Worm (Caenorhabditis elegans): ENCODE results near the gene F26F4.6.

Gene F26F4.6

ce11 chrIII:4863127-4863526 lies 30.3 kb downstream of the F26F4.6 start, which contains the start of gene coq-8 (continued):
- no peak for TF ChIP-seq B0019.2 (GFP tag; conservative IDR thresholded peaks at IDR 0.05)
- TF ChIP-seq Y56A3A.18 (GFP tag; IDR thresholded peaks at IDR 0.05) = no peak
- no peak for TF ChIP-seq ztf-3 (GFP tag; optimal IDR thresholded peaks at IDR 0.05)
- TF ChIP-seq F57A8.1 (GFP tag; optimal IDR thresholded peaks at IDR 0.05) = no peak

DNA sequence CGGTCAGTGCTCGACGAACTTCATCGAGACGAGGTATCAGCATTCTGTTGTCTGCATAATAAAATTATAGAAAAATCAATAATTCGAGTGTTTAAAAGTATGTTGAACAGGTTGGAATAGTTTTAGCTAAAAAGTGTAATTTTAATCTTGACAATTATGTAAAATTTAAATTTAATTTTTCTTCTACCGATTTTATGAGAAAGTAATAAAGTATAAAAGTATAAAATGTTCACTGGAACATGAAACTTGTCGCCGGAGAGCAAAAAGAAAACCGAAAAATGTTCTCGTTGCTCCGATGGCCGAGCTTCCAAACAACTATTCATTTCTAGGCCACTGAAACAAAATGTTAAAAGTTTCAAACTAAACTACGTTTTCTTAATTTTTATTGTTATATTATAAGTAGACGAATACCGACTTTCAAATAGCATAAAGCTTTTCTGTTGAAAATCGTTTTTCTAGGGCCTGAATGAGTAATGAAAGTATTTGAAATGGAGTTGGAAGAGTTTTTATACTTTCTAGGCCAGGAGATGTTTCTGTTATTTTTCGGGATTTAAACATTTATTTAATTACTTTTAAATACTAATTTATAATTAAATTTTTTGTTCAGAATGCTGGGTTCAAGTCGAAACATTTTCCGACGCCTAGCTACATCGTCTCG lies 31.6 kb downstream of the F26F4.6 start, which contains the start of the genes C35D10.10 and C35D10.5:
C35D10.10 (minus strand) TSS at position 51 of the 658 bp plus-strand sequence.
C35D10.5 (plus strand) TSS at position 608 of the 658 bp plus-strand sequence.
- TF ChIP-seq rec-8 (tag; optimal IDR thresholded peaks at IDR 0.05) (peak in 1 of 2 experiments; percentile 20), unc-130 (GFP tag; optimal IDR thresholded peaks at IDR 0.05) (peak; percentile 10), madf-8 (GFP tag; conservative IDR thresholded peaks at IDR 0.05) (no peak)

- TF ChIP-seq ceh-100 (GFP tag; IDR thresholded peaks at IDR 0.05) (no peak), ama-1 (optimal IDR thresholded peaks at IDR 0.05) (no peak), ama-1 (GFP tag; optimal IDR thresholded peaks at IDR 0.05) (no peak), ztf-28 (GFP tag; IDR thresholded peaks at IDR 0.05) (no peak), let-607 (tag; optimal IDR thresholded peaks at IDR 0.05) (no peak), rpc-1 (optimal IDR thresholded peaks at IDR 0.05) (no peak), rpc-1 (tag; optimal IDR thresholded peaks at IDR 0.05) (no peak), ceh-27 (GFP tag; optimal IDR thresholded peaks at IDR 0.05) (no peak), ets-4 (GFP tag; optimal IDR thresholded peaks at IDR 0.05) (no peak), aptf-2 (GFP tag; conservative IDR thresholded peaks at IDR 0.05) (no peak), C17E4.6 (GFP tag; IDR thresholded peaks at IDR 0.05) (no peak), egl-44 (GFP tag; IDR thresholded peaks at IDR 0.05) (no peak), ceh-79 (tag; optimal IDR thresholded peaks at IDR 0.05) (no peak), lin-26 (GFP tag; IDR thresholded peaks at IDR 0.05) (no peak), lin-35 (GFP tag; optimal IDR thresholded peaks at IDR 0.05) (no peak), B0019.2 (GFP tag; conservative IDR thresholded peaks at IDR 0.05) (no peak), tbx-9 (tag; optimal IDR thresholded peaks at IDR 0.05; ENCODE audit: borderline replicate concordance) (no peak), cebp-1 (GFP tag; IDR thresholded peaks at IDR 0.05) (no peak), cebp-1 (tag; optimal IDR thresholded peaks at IDR 0.05) (no peak), cebp-2 (GFP tag; IDR thresholded peaks at IDR 0.05) (no peak), rec-8 (tag; optimal IDR thresholded peaks at IDR 0.05) (no peak)
Observed at ce11 chrIII:4859039-4859438, 34.4 kb downstream of the F26F4.6 start, which contains the start of gene C35D10.6. C35D10.6 (plus strand) TSS chrIII:4859339.

DNA sequence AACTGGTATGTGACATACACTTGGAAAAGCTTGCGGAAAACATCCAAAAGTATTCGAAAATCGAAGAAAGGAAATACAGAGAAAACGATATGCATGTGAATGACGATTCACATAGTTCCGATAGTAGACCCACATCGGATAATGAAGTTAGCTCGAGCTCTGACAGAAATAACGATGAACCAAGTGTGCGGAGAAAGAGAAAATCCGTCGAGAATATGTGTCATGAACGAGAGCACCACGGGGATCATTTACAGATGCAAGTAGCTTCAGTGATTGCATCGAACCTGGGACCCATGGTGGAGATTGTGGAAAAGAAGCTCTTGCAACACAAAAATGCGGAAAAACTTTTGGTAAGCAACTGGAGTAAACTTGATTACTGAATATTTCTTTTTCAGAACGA lies 36.4 kb downstream of the F26F4.6 start:
- TF ChIP-seq mel-28 (tag; optimal IDR thresholded peaks at IDR 0.05; ENCODE audit: borderline replicate concordance) = no peak

DNA sequence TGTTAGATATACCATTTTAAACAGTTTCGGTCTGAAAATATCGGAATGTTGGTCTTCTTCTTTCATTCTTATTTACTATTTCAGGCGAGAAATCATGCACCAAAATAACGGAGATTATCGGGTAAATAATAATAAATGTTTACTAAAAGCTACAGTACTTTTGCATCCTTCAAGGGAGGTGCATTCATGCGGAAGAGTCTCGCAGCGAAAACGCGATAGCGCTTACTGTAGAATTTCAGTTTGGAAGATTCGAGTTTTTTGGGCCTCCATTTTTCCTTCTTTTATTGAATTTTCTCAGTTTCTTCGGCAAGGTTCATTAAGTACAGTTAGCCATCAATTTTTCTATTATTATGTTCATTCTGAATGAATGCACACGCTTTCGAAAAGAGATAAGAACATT lies 37.3 kb downstream of the F26F4.6 start, which contains the start of gene C35D10.7:
C35D10.7 (plus strand) TSS at position 85 of the 400 bp plus-strand sequence.
- TF ChIP-seq unc-130 (GFP tag; optimal IDR thresholded peaks at IDR 0.05) = peak; percentile 25
- TF ChIP-seq lsl-1 (GFP tag; optimal IDR thresholded peaks at IDR 0.05) = peak; percentile 88
- TF ChIP-seq pbrm-1 (GFP tag; IDR thresholded peaks at IDR 0.05) = no peak
- TF ChIP-seq xnd-1 (tag; optimal IDR thresholded peaks at IDR 0.05) = peak; percentile 14
- TF ChIP-seq F57C9.4 (tag; optimal IDR thresholded peaks at IDR 0.05) = no peak
- peak; percentile 73; the same call in 1 of the 2 replicates for TF ChIP-seq madf-6 (GFP tag; IDR thresholded peaks at IDR 0.05)
- peak; percentile 75 for TF ChIP-seq F33H1.4 (GFP tag; IDR thresholded peaks at IDR 0.05)
